Worm (Caenorhabditis elegans) whole organism, L2 larva: Measurements from ENCODE around the gene osta-2.

ENCODE experiments used
- C34F6.9 ChIP-seq: fragments of 150-350 bp; optimal IDR thresholded peaks from 2 replicates; lab custom pipeline; 2014; ENCODE audit warnings: missing biosample characterization, missing genetic modification characterization
- F13H6.1 ChIP-seq: sonication (generic microtip); optimal IDR thresholded peaks from 2 replicates; lab custom pipeline; 2016; ENCODE audit warnings: missing genetic modification characterization, missing compliant biosample characterization
- R02D3.7 ChIP-seq: fragments of 150-350 bp; optimal IDR thresholded peaks from 2 replicates; lab custom pipeline; 2014; ENCODE audit warnings: missing biosample characterization, missing genetic modification characterization
- Y55F3AM.14 ChIP-seq: fragments of 200-800 bp; sonication (Bioruptor generic); optimal IDR thresholded peaks from 2 replicates; lab custom pipeline; 2018; ENCODE audit warnings: mild to moderate bottlenecking, missing genetic modification characterization, missing compliant biosample characterization
- ZK546.5 ChIP-seq: sonication (generic microtip); optimal IDR thresholded peaks from 2 replicates; lab custom pipeline; 2017; ENCODE audit warnings: missing biosample characterization, missing genetic modification characterization
- alr-1 ChIP-seq: fragments of 150-350 bp; optimal IDR thresholded peaks from 2 replicates; lab custom pipeline; 2014; ENCODE audit warnings: missing biosample characterization, missing genetic modification characterization
- aly-2 ChIP-seq: fragments of 150-350 bp; optimal IDR thresholded peaks from 2 replicates; lab custom pipeline; 2014; ENCODE audit warnings: missing biosample characterization, missing genetic modification characterization
- ama-1 ChIP-seq: fragments of 150-350 bp; optimal IDR thresholded peaks from 2 replicates; lab custom pipeline; 2018; ENCODE audit warnings: inconsistent platforms
- blmp-1 ChIP-seq: sonication (generic microtip); optimal IDR thresholded peaks from 2 replicates; lab custom pipeline; 2017; ENCODE audit warnings: missing genetic modification characterization, mild to moderate bottlenecking, missing compliant biosample characterization, antibody characterized with exemption, moderate library complexity; ENCODE audit not compliant: insufficient read depth
- ceh-82 ChIP-seq: fragments of 150-350 bp; optimal IDR thresholded peaks from 2 replicates; lab custom pipeline; 2014; ENCODE audit warnings: missing biosample characterization, missing genetic modification characterization
- crh-2 ChIP-seq: sonication (generic microtip); optimal IDR thresholded peaks from 2 replicates; lab custom pipeline; 2017; ENCODE audit warnings: missing biosample characterization, missing genetic modification characterization
- dmd-4 ChIP-seq: sonication (generic microtip); optimal IDR thresholded peaks from 2 replicates; lab custom pipeline; 2017; ENCODE audit warnings: missing biosample characterization, missing genetic modification characterization
- egl-27 ChIP-seq: sonication (generic microtip); optimal IDR thresholded peaks from 3 replicates; lab custom pipeline; 2017; ENCODE audit warnings: missing biosample characterization, missing genetic modification reagents, missing genetic modification characterization
- elt-3 ChIP-seq: sonication (generic microtip); optimal IDR thresholded peaks from 2 replicates; lab custom pipeline; 2017; ENCODE audit warnings: missing biosample characterization, missing genetic modification characterization
- gmeb-1 ChIP-seq: fragments of 150-350 bp; optimal IDR thresholded peaks from 2 replicates; lab custom pipeline; 2014; ENCODE audit warnings: missing biosample characterization, missing genetic modification characterization
- lin-11 ChIP-seq: fragments of 150-350 bp; sonication (generic microtip); optimal IDR thresholded peaks from 2 replicates; lab custom pipeline; 2014; ENCODE audit warnings: missing biosample characterization, missing genetic modification characterization, inconsistent platforms, mixed read lengths
- lin-13 ChIP-seq: fragments of 150-350 bp; optimal IDR thresholded peaks from 2 replicates; lab custom pipeline; 2014; ENCODE audit warnings: missing biosample characterization, missing genetic modification reagents, missing genetic modification characterization
- lin-39 ChIP-seq: fragments of 150-350 bp; optimal IDR thresholded peaks from 2 replicates; lab custom pipeline; 2014; ENCODE audit warnings: missing biosample characterization, missing genetic modification reagents, missing genetic modification characterization
- lsy-2 ChIP-seq, 2 experiments: fragments of 150-350 bp in 1 of 2; sonication (generic microtip) in 1 of 2; optimal IDR thresholded peaks; 2 replicates each; lab custom pipeline; 2014 to 2017; ENCODE audit warnings: missing biosample characterization in 2 of 2, missing genetic modification characterization in 2 of 2
- mab-5 ChIP-seq: fragments of 150-350 bp; optimal IDR thresholded peaks from 2 replicates; lab custom pipeline; 2014; ENCODE audit warnings: missing biosample characterization, missing genetic modification characterization
- mdl-1 ChIP-seq, 2 experiments: fragments of 150-350 bp in 1 of 2; sonication (generic microtip) in 1 of 2; optimal IDR thresholded peaks; 2 replicates each; lab custom pipeline; 2017; ENCODE audit warnings: missing biosample characterization in 2 of 2, missing genetic modification characterization in 2 of 2
- nhr-10 ChIP-seq: sonication (generic microtip); optimal IDR thresholded peaks from 2 replicates; lab custom pipeline; 2017; ENCODE audit warnings: missing biosample characterization, missing genetic modification characterization
- nhr-11 ChIP-seq: fragments of 150-350 bp; optimal IDR thresholded peaks from 2 replicates; lab custom pipeline; 2014; ENCODE audit warnings: missing biosample characterization, missing genetic modification characterization
- nhr-12 ChIP-seq: fragments of 150-350 bp; optimal IDR thresholded peaks from 2 replicates; lab custom pipeline; 2014; ENCODE audit warnings: missing biosample characterization, missing genetic modification characterization
- nhr-129 ChIP-seq: fragments of 150-350 bp; optimal IDR thresholded peaks from 2 replicates; lab custom pipeline; 2014; ENCODE audit warnings: missing biosample characterization, missing genetic modification characterization
- nhr-23 ChIP-seq: fragments of 150-350 bp; optimal IDR thresholded peaks from 2 replicates; lab custom pipeline; 2014; ENCODE audit warnings: missing biosample characterization, missing genetic modification reagents, missing genetic modification characterization
- nhr-25 ChIP-seq: fragments of 150-350 bp; sonication (generic microtip); optimal IDR thresholded peaks from 3 replicates; lab custom pipeline; 2014; ENCODE audit warnings: missing biosample characterization, missing genetic modification characterization
- nhr-6 ChIP-seq: fragments of 150-350 bp; optimal IDR thresholded peaks from 2 replicates; lab custom pipeline; 2014; ENCODE audit warnings: missing biosample characterization, missing genetic modification characterization
- nhr-77 ChIP-seq: fragments of 150-350 bp; optimal IDR thresholded peaks from 2 replicates; lab custom pipeline; 2014; ENCODE audit warnings: missing biosample characterization, missing genetic modification characterization
- peb-1 ChIP-seq: fragments of 150-350 bp; optimal IDR thresholded peaks from 2 replicates; lab custom pipeline; 2014; ENCODE audit warnings: missing biosample characterization, missing genetic modification characterization
- sem-4 ChIP-seq: fragments of 150-350 bp; optimal IDR thresholded peaks from 2 replicates; lab custom pipeline; 2014; ENCODE audit warnings: missing biosample characterization, missing genetic modification reagents, missing genetic modification characterization
- sma-9 ChIP-seq, 2 experiments: fragments of 150-350 bp in 1 of 2; sonication (generic microtip) in 1 of 2; optimal IDR thresholded peaks; 2 replicates each; lab custom pipeline; 2014 to 2016; ENCODE audit warnings: missing genetic modification characterization in 2 of 2, mild to moderate bottlenecking in 1 of 2, missing biosample characterization in 1 of 2, missing compliant biosample characterization in 1 of 2, missing genetic modification reagents in 1 of 2, moderate library complexity in 1 of 2
- snpc-4 ChIP-seq: fragments of 150-350 bp; optimal IDR thresholded peaks from 2 replicates; lab custom pipeline; 2014; ENCODE audit warnings: missing biosample characterization, missing genetic modification characterization
- unc-39 ChIP-seq: fragments of 150-350 bp; optimal IDR thresholded peaks from 2 replicates; lab custom pipeline; 2014; ENCODE audit warnings: missing biosample characterization, missing genetic modification characterization
- unc-55 ChIP-seq: fragments of 150-350 bp; sonication (generic microtip); optimal IDR thresholded peaks from 3 replicates; lab custom pipeline; 2014; ENCODE audit warnings: missing biosample characterization, missing genetic modification reagents, missing genetic modification characterization
- unc-62 ChIP-seq: fragments of 150-350 bp; optimal IDR thresholded peaks from 2 replicates; lab custom pipeline; 2014; ENCODE audit warnings: missing biosample characterization, missing genetic modification reagents, missing genetic modification characterization
- zag-1 ChIP-seq: fragments of 150-350 bp; optimal IDR thresholded peaks from 2 replicates; lab custom pipeline; 2014; ENCODE audit warnings: missing biosample characterization, missing genetic modification characterization
- ztf-1 ChIP-seq: fragments of 200-800 bp; sonication (Bioruptor generic); conservative IDR thresholded peaks from 2 replicates; pipeline ENCODE4 v1.3.6; 2022; ENCODE audit warnings: missing genetic modification characterization, missing compliant biosample characterization
- ztf-11 ChIP-seq: sonication (generic microtip); optimal IDR thresholded peaks from 2 replicates; lab custom pipeline; 2017; ENCODE audit warnings: missing biosample characterization, missing genetic modification characterization
- ztf-4 ChIP-seq: fragments of 150-350 bp; optimal IDR thresholded peaks from 2 replicates; lab custom pipeline; 2014; ENCODE audit warnings: missing biosample characterization, missing genetic modification characterization

The osta-2 gene

DNA sequence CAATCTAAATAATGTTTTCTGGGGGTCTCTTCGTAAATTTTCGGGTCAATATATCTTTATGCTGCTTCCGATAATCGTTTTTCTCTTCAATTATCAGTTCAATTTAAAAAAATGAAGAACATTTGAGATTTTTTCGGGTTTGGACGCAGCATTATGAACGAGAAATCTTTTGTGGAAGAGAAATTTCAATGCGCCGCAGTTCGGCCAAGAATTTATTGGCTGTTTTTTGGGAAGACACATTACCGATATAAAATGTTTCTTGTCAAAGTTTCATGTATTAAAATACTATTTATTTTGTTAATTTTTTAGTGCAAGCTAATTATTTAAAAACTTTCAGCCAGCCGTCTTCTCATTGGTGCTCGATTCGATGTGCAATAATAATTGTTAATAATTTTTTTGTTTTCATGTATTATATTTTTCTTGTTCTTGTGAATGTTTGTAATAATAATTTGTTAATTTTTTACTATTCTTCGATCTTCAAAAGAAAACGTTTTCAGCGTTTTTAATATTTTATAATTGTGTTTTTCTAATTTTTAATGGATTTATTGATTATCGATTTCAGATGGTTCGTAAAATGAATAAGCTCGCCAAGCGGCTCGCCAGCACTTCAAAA is 8.4 kb downstream of the osta-2 start, which contains the start of the genes C18A3.10 and C18A3.3:
Gene C18A3.10, minus strand, starts transcription at position 101 of the 613 bp plus-strand sequence.
Gene C18A3.3, plus strand, starts transcription at position 563 of the 613 bp plus-strand sequence.
- TF ChIP-seq lsy-2 (tag; optimal IDR thresholded peaks at IDR 0.05; lab: Kevin White, UChicago) (no peak), R02D3.7 (tag; lab: Kevin White, UChicago) (no peak), nhr-25 (no peak), aly-2 (tag; lab: Kevin White, UChicago) (no peak), ama-1 (lab: Kevin White, UChicago) (no peak), gmeb-1 (no peak), nhr-10 (no peak), unc-62 (GFP tag; lab: Kevin White, UChicago) (no peak)

DNA sequence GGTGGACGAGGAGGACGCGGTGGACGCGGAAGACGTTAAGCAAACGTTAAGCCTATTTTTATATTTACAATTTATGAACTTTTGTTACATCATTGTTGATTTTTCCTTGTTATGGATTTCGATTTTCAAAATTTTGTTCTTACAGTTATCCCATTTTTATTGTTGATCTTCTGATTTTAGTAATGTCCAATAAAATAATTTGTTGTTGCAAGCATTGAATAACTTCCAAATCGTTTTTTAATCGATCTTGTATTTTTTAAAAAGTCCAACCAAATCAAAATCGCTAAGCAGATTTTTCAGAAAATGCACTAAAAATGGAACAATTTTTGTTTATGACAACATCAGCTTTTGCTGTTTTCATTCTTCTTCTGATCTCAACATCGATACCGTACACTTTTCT is 10.3 kb downstream of the osta-2 start, which contains the start of gene zipt-3:
Gene zipt-3, plus strand, starts transcription at position 301 of the 400 bp plus-strand sequence.
- TF ChIP-seq nhr-25 = no peak
- TF ChIP-seq peb-1 = no peak
- no peak for TF ChIP-seq sem-4 (tag; lab: Kevin White, UChicago)
- TF ChIP-seq crh-2 = no peak
- TF ChIP-seq nhr-23 (tag; lab: Kevin White, UChicago) = no peak
- TF ChIP-seq elt-3 (tag; lab: Kevin White, UChicago) = no peak
- no peak for TF ChIP-seq unc-39
- TF ChIP-seq unc-62 (GFP tag; lab: Kevin White, UChicago) = no peak
- no peak for TF ChIP-seq ztf-1 (GFP tag; lab: Robert Waterston, UW)
- TF ChIP-seq blmp-1 (tag; lab: Kevin White, UChicago) = no peak

DNA sequence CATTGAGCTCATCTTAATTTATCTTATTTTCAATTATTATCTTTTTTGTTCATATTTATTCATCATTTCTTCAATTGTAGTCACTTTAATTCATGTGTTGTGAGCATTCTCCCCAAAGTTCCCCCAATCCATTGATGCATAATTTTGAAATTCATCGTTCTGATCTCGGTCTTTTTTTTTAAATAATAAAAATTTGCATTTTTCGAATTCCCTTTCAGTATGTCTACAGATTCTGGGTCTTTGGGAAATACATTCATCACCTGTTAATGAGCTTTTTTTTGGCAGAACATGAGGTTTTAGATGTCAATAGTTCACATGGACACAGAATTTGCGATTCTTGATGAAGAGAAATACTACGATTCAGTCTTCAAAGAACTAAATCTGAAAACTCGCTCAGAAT is 12.4 kb downstream of the osta-2 start, which contains the start of gene damt-1:
Gene damt-1, plus strand, starts transcription at position 301 of the 400 bp plus-strand sequence.
- TF ChIP-seq elt-3 (tag; lab: Kevin White, UChicago) (no peak), ZK546.5 (no peak), C34F6.9 (tag; lab: Kevin White, UChicago) (no peak), lin-11 (tag; lab: Kevin White, UChicago) (no peak), egl-27 (tag; lab: Kevin White, UChicago) (no peak), nhr-23 (tag; lab: Kevin White, UChicago) (no peak), snpc-4 (tag; lab: Kevin White, UChicago) (no peak), unc-62 (GFP tag; lab: Kevin White, UChicago) (no peak), lin-39 (tag; lab: Kevin White, UChicago) (no peak)

DNA sequence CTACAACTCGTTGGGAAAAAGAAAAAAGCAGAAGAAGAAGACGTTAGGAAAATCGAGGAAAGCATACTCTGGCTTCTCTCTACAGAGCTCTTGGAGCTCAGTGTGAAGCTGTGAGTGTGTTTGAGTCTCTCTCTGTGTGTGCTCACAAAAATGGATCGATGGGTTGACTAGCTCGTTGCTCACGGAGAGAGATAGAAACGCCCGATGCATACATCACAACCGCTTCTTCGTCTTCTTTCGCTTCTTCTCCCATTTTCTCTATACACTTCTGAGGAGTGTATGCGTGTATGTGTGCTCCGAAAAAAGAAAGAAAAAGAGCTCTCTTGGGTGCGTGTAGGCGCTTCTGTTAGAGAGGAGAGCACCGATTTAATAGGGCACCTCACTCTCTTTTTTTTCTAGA is 17.6 kb downstream of the osta-2 start:
- TF ChIP-seq nhr-129 (tag; lab: Kevin White, UChicago) = peak; percentile 89
- peak in 1 of 2 experiments; percentile 55 for TF ChIP-seq mdl-1 (tag; optimal IDR thresholded peaks at IDR 0.05; lab: Kevin White, UChicago)
- TF ChIP-seq sma-9 (GFP tag; optimal IDR thresholded peaks at IDR 0.05; lab: Kevin White, UChicago) = peak; percentile 53
- no peak for TF ChIP-seq sma-9 (tag; optimal IDR thresholded peaks at IDR 0.05; lab: Kevin White, UChicago)
- peak; percentile 22 to 59 for TF ChIP-seq lsy-2 (tag; optimal IDR thresholded peaks at IDR 0.05; lab: Kevin White, UChicago)
- TF ChIP-seq nhr-77 (tag; lab: Kevin White, UChicago) = no peak
- no peak for TF ChIP-seq aly-2 (tag; lab: Kevin White, UChicago)
- no peak for TF ChIP-seq ztf-11 (tag; lab: Kevin White, UChicago)
- no peak for TF ChIP-seq alr-1
- peak; percentile 3 for TF ChIP-seq ceh-82 (tag; lab: Kevin White, UChicago)
- peak; percentile 52 for TF ChIP-seq F13H6.1 (tag; lab: Kevin White, UChicago)
- no peak for TF ChIP-seq dmd-4 (tag; lab: Kevin White, UChicago)
- TF ChIP-seq nhr-11 = no peak
- no peak for TF ChIP-seq egl-27 (tag; lab: Kevin White, UChicago)
- TF ChIP-seq lin-13 (GFP tag; lab: Kevin White, UChicago) = peak; percentile 38
- peak; percentile 53 for TF ChIP-seq sem-4 (tag; lab: Kevin White, UChicago)
- TF ChIP-seq unc-55 = peak; percentile 96
- peak; percentile 64 for TF ChIP-seq snpc-4 (tag; lab: Kevin White, UChicago)
- TF ChIP-seq ztf-4 (tag; lab: Kevin White, UChicago) = no peak
- peak; percentile 20 for TF ChIP-seq lin-39 (tag; lab: Kevin White, UChicago)
- no peak for TF ChIP-seq ama-1 (lab: Kevin White, UChicago)
- peak; percentile 80 for TF ChIP-seq crh-2
- TF ChIP-seq nhr-25 = no peak
- no peak for TF ChIP-seq peb-1
- TF ChIP-seq ztf-1 (GFP tag; lab: Robert Waterston, UW) = no peak
- peak; percentile 82 for TF ChIP-seq nhr-6
- no peak for TF ChIP-seq nhr-10
- TF ChIP-seq nhr-12 (tag; lab: Kevin White, UChicago) = no peak
- TF ChIP-seq elt-3 (tag; lab: Kevin White, UChicago) = no peak
- TF ChIP-seq zag-1 = peak; percentile 91
- peak; percentile 89 for TF ChIP-seq lin-11 (tag; lab: Kevin White, UChicago)
- TF ChIP-seq C34F6.9 (tag; lab: Kevin White, UChicago) = peak; percentile 88
- peak; percentile 49 for TF ChIP-seq mab-5 (tag; lab: Kevin White, UChicago)
- peak; percentile 54 for TF ChIP-seq Y55F3AM.14
